Fruit fly (Drosophila melanogaster) whole organism, embryonic: ENCODE results near the gene Stat92E.
A peak's percentile ranks its signal among the peaks of the same experiment; 100 is the strongest.

Experiments used
- ATbp ChIP-seq: fragments of 200-800 bp; sonication (Bioruptor generic); optimal IDR thresholded peaks from 2 replicates; lab custom pipeline; 2017; ENCODE audit warnings: missing biosample characterization, mild to moderate bottlenecking, missing genetic modification characterization, missing genetic modification reagents
- BEAF-32 ChIP-seq: fragments of 200-800 bp; sonication (Bioruptor generic); optimal IDR thresholded peaks from 3 replicates; lab custom pipeline; 2017; ENCODE audit warnings: missing biosample characterization, missing genetic modification characterization, mild to moderate bottlenecking, moderate library complexity, missing genetic modification reagents
- C15 ChIP-seq: fragments of 200-800 bp; sonication (Bioruptor generic); IDR thresholded peaks from 3 replicates; pipeline ENCODE4 v1.3.6; 2022; ENCODE audit warnings: missing biosample characterization, missing genetic modification characterization
- CG10431 ChIP-seq: fragments of 200-800 bp; sonication (Bioruptor generic); optimal IDR thresholded peaks from 3 replicates; lab custom pipeline; 2018; ENCODE audit warnings: missing biosample characterization, mild to moderate bottlenecking, missing genetic modification characterization
- CG10979 ChIP-seq: fragments of 200-800 bp; sonication (Bioruptor generic); optimal IDR thresholded peaks from 2 replicates; lab custom pipeline; 2018; ENCODE audit warnings: missing biosample characterization, mild to moderate bottlenecking, missing genetic modification characterization, moderate library complexity
- CG11456 ChIP-seq: fragments of 200-800 bp; sonication (Bioruptor generic); IDR thresholded peaks from 3 replicates; pipeline ENCODE4 v1.3.6; 2022; ENCODE audit warnings: missing biosample characterization, missing genetic modification characterization
- CG12104 ChIP-seq: fragments of 200-800 bp; sonication (Bioruptor generic); optimal IDR thresholded peaks from 3 replicates; lab custom pipeline; 2016; ENCODE audit warnings: missing biosample characterization, missing genetic modification characterization
- CG12155 ChIP-seq: fragments of 200-800 bp; sonication (Bioruptor generic); optimal IDR thresholded peaks from 3 replicates; lab custom pipeline; 2016; ENCODE audit warnings: missing biosample characterization, missing genetic modification characterization
- CG12744 ChIP-seq: fragments of 200-800 bp; sonication (Bioruptor generic); optimal IDR thresholded peaks from 2 replicates; lab custom pipeline; 2016; ENCODE audit warnings: missing biosample characterization, missing genetic modification characterization
- CG13894 ChIP-seq: fragments of 200-800 bp; sonication (Bioruptor generic); optimal IDR thresholded peaks from 3 replicates; lab custom pipeline; 2018; ENCODE audit warnings: missing biosample characterization, mild to moderate bottlenecking, missing genetic modification characterization, moderate library complexity
- CG14710 ChIP-seq: fragments of 200-800 bp; sonication (Bioruptor generic); optimal IDR thresholded peaks from 3 replicates; lab custom pipeline; 2019; ENCODE audit warnings: missing biosample characterization, mild to moderate bottlenecking, missing genetic modification characterization, moderate library complexity
- CG2678 ChIP-seq: fragments of 200-800 bp; sonication (Bioruptor generic); optimal IDR thresholded peaks from 3 replicates; lab custom pipeline; 2019; ENCODE audit warnings: missing biosample characterization, mild to moderate bottlenecking, missing genetic modification characterization, moderate library complexity
- CG2889 ChIP-seq: fragments of 200-800 bp; sonication (Bioruptor generic); IDR thresholded peaks from 3 replicates; pipeline ENCODE4 v1.3.6; 2022; ENCODE audit warnings: missing biosample characterization, missing genetic modification characterization
- CG5245 ChIP-seq: fragments of 200-800 bp; sonication (Bioruptor generic); optimal IDR thresholded peaks from 3 replicates; lab custom pipeline; 2016; ENCODE audit warnings: missing biosample characterization, missing genetic modification characterization
- CG6689 ChIP-seq: fragments of 200-800 bp; sonication (Bioruptor generic); IDR thresholded peaks from 2 replicates; pipeline ENCODE4 v1.3.6; 2022; ENCODE audit warnings: missing biosample characterization, missing genetic modification characterization
- CG7372 ChIP-seq: fragments of 200-800 bp; sonication (Bioruptor generic); IDR thresholded peaks from 2 replicates; pipeline ENCODE4 v1.3.6; 2022; ENCODE audit warnings: missing biosample characterization, missing genetic modification characterization
- CG7556 ChIP-seq: fragments of 200-800 bp; sonication (Bioruptor generic); optimal IDR thresholded peaks from 2 replicates; lab custom pipeline; 2017; ENCODE audit warnings: missing biosample characterization, mild to moderate bottlenecking, missing genetic modification characterization
- Chrac-16 ChIP-seq: fragments of 200-800 bp; sonication (Bioruptor generic); optimal IDR thresholded peaks from 3 replicates; lab custom pipeline; 2016; ENCODE audit warnings: missing biosample characterization, missing genetic modification characterization
- CrebB ChIP-seq: fragments of 200-800 bp; sonication (Bioruptor generic); optimal IDR thresholded peaks from 3 replicates; lab custom pipeline; 2018; ENCODE audit warnings: missing biosample characterization, mild to moderate bottlenecking, missing genetic modification characterization
- Elba2 ChIP-seq: fragments of 200-800 bp; sonication (Bioruptor generic); optimal IDR thresholded peaks from 3 replicates; lab custom pipeline; 2016; ENCODE audit warnings: missing biosample characterization, missing genetic modification characterization
- HHEX ChIP-seq: fragments of 200-800 bp; sonication (Bioruptor generic); optimal IDR thresholded peaks from 3 replicates; lab custom pipeline; 2017; ENCODE audit warnings: missing biosample characterization, mild to moderate bottlenecking, missing genetic modification characterization, missing genetic modification reagents
- HLH3B ChIP-seq: fragments of 200-800 bp; sonication (Bioruptor generic); IDR thresholded peaks from 2 replicates; pipeline ENCODE4 v1.3.6; 2022; ENCODE audit warnings: missing biosample characterization, missing genetic modification characterization
- Hr3 ChIP-seq: fragments of 200-800 bp; sonication (Bioruptor generic); optimal IDR thresholded peaks from 3 replicates; lab custom pipeline; 2016; ENCODE audit warnings: missing biosample characterization, missing genetic modification characterization
- MBD-R2 ChIP-seq: fragments of 200-800 bp; sonication (Bioruptor generic); IDR thresholded peaks from 2 replicates; pipeline ENCODE4 v1.3.6; 2022; ENCODE audit warnings: missing biosample characterization, missing genetic modification characterization
- Mad ChIP-seq: fragments of 200-800 bp; sonication (Bioruptor generic); optimal IDR thresholded peaks from 2 replicates; lab custom pipeline; 2016; ENCODE audit warnings: missing biosample characterization, missing genetic modification characterization
- Meics ChIP-seq: fragments of 200-800 bp; sonication (Bioruptor generic); optimal IDR thresholded peaks from 2 replicates; lab custom pipeline; 2017; ENCODE audit warnings: missing biosample characterization, mild to moderate bottlenecking, missing genetic modification characterization
- Mrtf ChIP-seq: fragments of 200-800 bp; sonication (Bioruptor generic); IDR thresholded peaks from 3 replicates; pipeline ENCODE4 v1.3.6; 2022; ENCODE audit warnings: missing biosample characterization, missing genetic modification characterization
- NC2β ChIP-seq: fragments of 200-800 bp; sonication (Bioruptor generic); optimal IDR thresholded peaks from 2 replicates; lab custom pipeline; 2016; ENCODE audit warnings: missing biosample characterization, missing genetic modification characterization
- Sin3A ChIP-seq: fragments of >200 bp; optimal IDR thresholded peaks from 2 replicates; lab custom pipeline; 2018
- Stat92E ChIP-seq, 3 experiments: fragments of >200 bp in 2 of 3; fragments of 200-800 bp in 1 of 3; sonication (Bioruptor generic) in 1 of 3; optimal IDR thresholded peaks; 2 replicates each; lab custom pipeline; 2017 to 2019; ENCODE audit warnings: missing biosample characterization in 3 of 3, missing genetic modification characterization in 3 of 3, mild to moderate bottlenecking in 1 of 3, moderate library complexity in 1 of 3
- bab2 ChIP-seq: fragments of 200-800 bp; sonication (Bioruptor generic); optimal IDR thresholded peaks from 2 replicates; lab custom pipeline; 2016; ENCODE audit warnings: missing biosample characterization, missing genetic modification characterization
- chm ChIP-seq: fragments of 200-800 bp; sonication (Bioruptor generic); IDR thresholded peaks from 2 replicates; pipeline ENCODE4 v1.3.6; 2022; ENCODE audit warnings: missing biosample characterization, missing genetic modification characterization
- chn ChIP-seq: fragments of 200-800 bp; sonication (Bioruptor generic); optimal IDR thresholded peaks from 2 replicates; lab custom pipeline; 2016; ENCODE audit warnings: missing biosample characterization, missing genetic modification characterization
- danr ChIP-seq: fragments of 200-800 bp; sonication (Bioruptor generic); IDR thresholded peaks from 2 replicates; pipeline ENCODE4 v1.3.6; 2022; ENCODE audit warnings: missing biosample characterization, missing genetic modification characterization
- fd3F ChIP-seq: fragments of 200-800 bp; sonication (Bioruptor generic); optimal IDR thresholded peaks from 2 replicates; lab custom pipeline; 2018; ENCODE audit warnings: missing biosample characterization, mild to moderate bottlenecking, missing genetic modification characterization, moderate library complexity
- grn ChIP-seq: fragments of 200-800 bp; sonication (Bioruptor generic); optimal IDR thresholded peaks from 3 replicates; lab custom pipeline; 2017; ENCODE audit warnings: missing biosample characterization, missing genetic modification characterization
- hth ChIP-seq: fragments of >200 bp; optimal IDR thresholded peaks from 2 replicates; lab custom pipeline; 2017; ENCODE audit warnings: inconsistent platforms
- ind ChIP-seq: fragments of 200-800 bp; sonication (Bioruptor generic); optimal IDR thresholded peaks from 3 replicates; lab custom pipeline; 2016; ENCODE audit warnings: missing biosample characterization, missing genetic modification characterization
- kay ChIP-seq: fragments of 200-800 bp; sonication (Bioruptor generic); optimal IDR thresholded peaks from 2 replicates; lab custom pipeline; 2016; ENCODE audit warnings: missing biosample characterization, missing genetic modification characterization
- luna ChIP-seq: fragments of 200-800 bp; sonication (Bioruptor generic); optimal IDR thresholded peaks from 2 replicates; lab custom pipeline; 2016; ENCODE audit warnings: missing biosample characterization, missing genetic modification characterization
- peb ChIP-seq: fragments of 200-800 bp; sonication (Bioruptor generic); IDR thresholded peaks from 2 replicates; pipeline ENCODE4 v1.3.6; 2022; ENCODE audit warnings: missing biosample characterization, missing genetic modification characterization
- pnt ChIP-seq: fragments of 200-800 bp; sonication (Bioruptor generic); optimal IDR thresholded peaks from 3 replicates; lab custom pipeline; 2016; ENCODE audit warnings: missing biosample characterization, missing genetic modification characterization
- pros ChIP-seq: fragments of 200-800 bp; sonication (Bioruptor generic); optimal IDR thresholded peaks from 3 replicates; lab custom pipeline; 2019; ENCODE audit warnings: missing biosample characterization, mild to moderate bottlenecking, missing genetic modification characterization, moderate library complexity
- rib ChIP-seq: fragments of 200-800 bp; sonication (Bioruptor generic); IDR thresholded peaks from 2 replicates; pipeline ENCODE4 v1.3.6; 2022; ENCODE audit warnings: missing biosample characterization, missing genetic modification characterization
- run ChIP-seq: fragments of 200-800 bp; sonication (Bioruptor generic); optimal IDR thresholded peaks from 3 replicates; lab custom pipeline; 2018; ENCODE audit warnings: missing biosample characterization, mild to moderate bottlenecking, missing genetic modification characterization
- sens-2 ChIP-seq: fragments of 200-800 bp; sonication (Bioruptor generic); IDR thresholded peaks from 2 replicates; pipeline ENCODE4 v1.3.6; 2022; ENCODE audit warnings: missing biosample characterization, missing genetic modification characterization
- shn ChIP-seq: fragments of 200-800 bp; sonication (Bioruptor generic); optimal IDR thresholded peaks from 3 replicates; lab custom pipeline; 2016; ENCODE audit warnings: missing biosample characterization, missing genetic modification characterization
- so ChIP-seq: fragments of 200-800 bp; sonication (Bioruptor generic); IDR thresholded peaks from 3 replicates; pipeline ENCODE4 v1.3.6; 2022; ENCODE audit warnings: missing biosample characterization, missing genetic modification characterization
- sr ChIP-seq: fragments of 200-800 bp; sonication (Bioruptor generic); IDR thresholded peaks from 3 replicates; pipeline ENCODE4 v1.3.6; 2022; ENCODE audit warnings: missing biosample characterization, missing genetic modification characterization
- tap ChIP-seq: fragments of 200-800 bp; optimal IDR thresholded peaks from 3 replicates; lab custom pipeline; 2019; ENCODE audit warnings: missing biosample characterization, mild to moderate bottlenecking, missing genetic modification characterization, moderate library complexity
- tup ChIP-seq: fragments of 200-800 bp; sonication (Bioruptor generic); optimal IDR thresholded peaks from 2 replicates; lab custom pipeline; 2016; ENCODE audit warnings: missing biosample characterization, mild to moderate bottlenecking, missing genetic modification characterization, moderate library complexity
- zen2 ChIP-seq: fragments of 200-800 bp; sonication (Bioruptor generic); IDR thresholded peaks from 3 replicates; pipeline ENCODE4 v1.3.6; 2022; ENCODE audit warnings: missing biosample characterization, missing genetic modification characterization; ENCODE audit not compliant: partially characterized antibody
- zf30C ChIP-seq: fragments of 200-800 bp; sonication (Bioruptor generic); optimal IDR thresholded peaks from 3 replicates; lab custom pipeline; 2018; ENCODE audit warnings: missing biosample characterization, mild to moderate bottlenecking, missing genetic modification characterization

The Stat92E gene

DNA sequence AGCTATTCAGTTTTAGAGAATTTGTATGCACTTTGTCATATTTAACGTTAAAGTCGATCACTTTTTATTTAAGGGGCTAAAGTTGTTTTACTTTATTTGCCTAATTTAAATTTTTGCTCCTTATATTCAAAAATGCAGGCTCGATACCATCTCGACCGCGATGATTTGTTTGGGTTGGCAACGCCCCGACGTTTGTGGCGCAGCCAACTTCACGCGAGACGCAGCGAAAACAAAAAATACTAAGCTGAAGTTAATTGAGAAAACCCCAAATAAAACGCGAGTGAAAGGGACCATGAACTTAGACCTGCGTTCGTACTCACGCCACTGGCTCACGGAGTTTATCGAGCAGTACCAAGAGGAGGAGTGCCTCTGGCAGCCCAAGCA, 6.0 kb upstream of the Stat92E start (continued):
- TF ChIP-seq Stat92E (GFP tag; optimal IDR thresholded peaks at IDR 0.05; lab: Kevin White, UChicago) (no peak), hth (lab: Kevin White, UChicago) (no peak), CG7372 (no peak), pros (no peak), CG10979 (tag; lab: Kevin White, UChicago) (no peak), zf30C (GFP tag; lab: Kevin White, UChicago) (no peak), CG6689 (GFP tag; lab: Robert Waterston, UW) (no peak), CG13894 (tag; lab: Kevin White, UChicago) (no peak), HHEX (GFP tag; lab: Kevin White, UChicago) (no peak), grn (GFP tag; lab: Kevin White, UChicago) (peak; percentile 22), CG2678 (tag; lab: Kevin White, UChicago) (no peak), CG5245 (GFP tag; lab: Kevin White, UChicago) (no peak), ind (GFP tag; lab: Kevin White, UChicago) (no peak), CG10431 (GFP tag; lab: Kevin White, UChicago) (no peak), chm (peak; percentile 55; the same call in 1 of the 2 replicates), Mrtf (GFP tag; lab: Robert Waterston, UW) (no peak), sr (GFP tag; lab: Robert Waterston, UW) (no peak), chn (GFP tag; lab: Kevin White, UChicago) (no peak), so (GFP tag; lab: Robert Waterston, UW) (no peak), CG12744 (GFP tag; lab: Kevin White, UChicago) (no peak), Elba2 (GFP tag; lab: Kevin White, UChicago) (no peak), tap (tag; lab: Kevin White, UChicago) (no peak), fd3F (GFP tag; lab: Kevin White, UChicago) (no peak), CG14710 (tag; lab: Kevin White, UChicago) (no peak), ATbp (GFP tag; lab: Kevin White, UChicago) (no peak), Meics (GFP tag; lab: Kevin White, UChicago) (peak; percentile 20), CG2889 (no peak), danr (GFP tag; lab: Robert Waterston, UW) (no peak), NC2β (GFP tag; lab: Kevin White, UChicago) (no peak), C15 (GFP tag; lab: Robert Waterston, UW) (no peak), CrebB (tag; lab: Kevin White, UChicago) (no peak), CG12155 (GFP tag; lab: Kevin White, UChicago) (no peak), CG11456 (GFP tag; lab: Robert Waterston, UW) (peak; percentile 62; the same call in 2 of the 3 replicates), CG7556 (GFP tag; lab: Kevin White, UChicago) (peak; percentile 17), zen2 (GFP tag; lab: Robert Waterston, UW) (no peak; the same call in 2 of the 3 replicates), kay (no peak), Hr3 (GFP tag; lab: Kevin White, UChicago) (no peak), bab2 (GFP tag; lab: Kevin White, UChicago) (no peak), Chrac-16 (no peak), sens-2 (GFP tag; lab: Robert Waterston, UW) (no peak), tup (no peak), CG12104 (GFP tag; lab: Kevin White, UChicago) (no peak), luna (GFP tag; lab: Kevin White, UChicago) (peak; percentile 3), run (no peak), BEAF-32 (GFP tag; lab: Kevin White, UChicago) (peak; percentile 70), shn (GFP tag; lab: Kevin White, UChicago) (no peak), peb (GFP tag; lab: Robert Waterston, UW) (no peak), Mad (no peak), MBD-R2 (GFP tag; lab: Robert Waterston, UW) (peak; percentile 76), HLH3B (GFP tag; lab: Robert Waterston, UW) (no peak), pnt (GFP tag; lab: Kevin White, UChicago) (no peak), rib (GFP tag; lab: Robert Waterston, UW) (no peak), Sin3A (lab: Kevin White, UChicago) (peak; percentile 7)
